Worm (Caenorhabditis elegans): Measurements from ENCODE around the gene F19B10.2.

- TF ChIP-seq drap-1 (GFP tag; optimal IDR thresholded peaks at IDR 0.05) (no peak), ztf-11 (tag; optimal IDR thresholded peaks at IDR 0.05) (no peak), nhr-237 (tag; optimal IDR thresholded peaks at IDR 0.05) (no peak), nhr-76 (tag; optimal IDR thresholded peaks at IDR 0.05) (no peak), unc-39 (tag; optimal IDR thresholded peaks at IDR 0.05) (no peak), elt-3 (tag; optimal IDR thresholded peaks at IDR 0.05) (no peak), nhr-12 (tag; optimal IDR thresholded peaks at IDR 0.05) (no peak), lin-13 (tag; optimal IDR thresholded peaks at IDR 0.05) (no peak), ceh-43 (GFP tag; optimal IDR thresholded peaks at IDR 0.05) (no peak), pha-4 (tag; optimal IDR thresholded peaks at IDR 0.05) (no peak), sptf-1 (tag; optimal IDR thresholded peaks at IDR 0.05) (no peak)
Observed at ce11 chrII:3669315-3669714, 6.0 kb upstream of the F19B10.2 start, which contains the start of gene srx-97.
